Worm (Caenorhabditis elegans) whole organism, L1 larva: ENCODE results near the gene AH10.4.

Source experiments
- C04F5.9 ChIP-seq: sonication (generic microtip); optimal IDR thresholded peaks from 2 replicates; lab custom pipeline; 2016; ENCODE audit warnings: missing genetic modification characterization, missing compliant biosample characterization
- C34B4.2 ChIP-seq: sonication (generic microtip); optimal IDR thresholded peaks from 2 replicates; lab custom pipeline; 2017; ENCODE audit warnings: mild to moderate bottlenecking, missing genetic modification characterization, missing compliant biosample characterization
- F16B12.6 ChIP-seq: fragments of 150-350 bp; optimal IDR thresholded peaks from 2 replicates; lab custom pipeline; 2014; ENCODE audit warnings: missing biosample characterization, missing genetic modification characterization
- Y116A8C.19 ChIP-seq: sonication (generic microtip); optimal IDR thresholded peaks from 2 replicates; lab custom pipeline; 2016; ENCODE audit warnings: missing compliant biosample characterization, missing genetic modification characterization, borderline replicate concordance
- aha-1 ChIP-seq: fragments of 150-350 bp; optimal IDR thresholded peaks from 2 replicates; lab custom pipeline; 2014; ENCODE audit warnings: missing biosample characterization, missing genetic modification characterization
- alr-1 ChIP-seq: fragments of 200-800 bp; sonication (Bioruptor generic); optimal IDR thresholded peaks from 2 replicates; lab custom pipeline; 2018; ENCODE audit warnings: borderline replicate concordance, mild to moderate bottlenecking, missing genetic modification characterization, missing compliant biosample characterization
- blmp-1 ChIP-seq: fragments of 150-350 bp; optimal IDR thresholded peaks from 2 replicates; lab custom pipeline; 2014; ENCODE audit warnings: missing biosample characterization, missing genetic modification characterization
- ceh-88 ChIP-seq: fragments of 200-800 bp; sonication (Bioruptor generic); IDR thresholded peaks from 2 replicates; pipeline ENCODE4 v1.3.6; 2022; ENCODE audit warnings: missing genetic modification characterization, missing compliant biosample characterization
- ceh-90 ChIP-seq: sonication (generic microtip); optimal IDR thresholded peaks from 2 replicates; lab custom pipeline; 2016; ENCODE audit warnings: missing genetic modification characterization, missing compliant biosample characterization
- ces-1 ChIP-seq: fragments of 150-350 bp; optimal IDR thresholded peaks from 2 replicates; lab custom pipeline; 2014; ENCODE audit warnings: missing biosample characterization, missing genetic modification reagents, missing genetic modification characterization
- dpl-1 ChIP-seq, 3 experiments: fragments of 150-350 bp in 2 of 3; sonication (generic microtip) in 1 of 3; optimal IDR thresholded peaks; 2 replicates each; lab custom pipeline; 2014 to 2017; ENCODE audit warnings: missing biosample characterization in 3 of 3, missing genetic modification characterization in 3 of 3, missing genetic modification reagents in 3 of 3
- dsc-1 ChIP-seq: sonication (generic microtip); optimal IDR thresholded peaks from 2 replicates; lab custom pipeline; 2016; ENCODE audit warnings: mild to moderate bottlenecking, missing genetic modification characterization, missing compliant biosample characterization
- egl-13 ChIP-seq: sonication (generic microtip); optimal IDR thresholded peaks from 2 replicates; lab custom pipeline; 2016; ENCODE audit warnings: missing genotype, missing genetic modification reagents, missing genetic modification characterization, missing compliant biosample characterization
- elt-2 ChIP-seq: sonication (generic microtip); optimal IDR thresholded peaks from 2 replicates; lab custom pipeline; 2016; ENCODE audit warnings: missing genetic modification characterization, mild to moderate bottlenecking, inconsistent platforms, missing compliant biosample characterization, missing genetic modification reagents
- fkh-10 ChIP-seq: sonication (generic microtip); optimal IDR thresholded peaks from 2 replicates; lab custom pipeline; 2017; ENCODE audit warnings: missing biosample characterization, missing genetic modification reagents, missing genetic modification characterization
- fkh-4 ChIP-seq: sonication (generic microtip); optimal IDR thresholded peaks from 2 replicates; lab custom pipeline; 2016; ENCODE audit warnings: missing compliant biosample characterization, missing genetic modification characterization, borderline replicate concordance
- fos-1 ChIP-seq: fragments of 150-350 bp; optimal IDR thresholded peaks from 2 replicates; lab custom pipeline; 2014; ENCODE audit warnings: missing biosample characterization, missing genetic modification characterization
- grh-1 ChIP-seq: fragments of 200-800 bp; sonication (Bioruptor generic); IDR thresholded peaks from 2 replicates; pipeline ENCODE4 v1.3.6; 2022; ENCODE audit warnings: missing genetic modification reagents, missing genetic modification characterization, missing compliant biosample characterization
- hlh-4 ChIP-seq: sonication (generic microtip); optimal IDR thresholded peaks from 2 replicates; lab custom pipeline; 2016; ENCODE audit warnings: mild to moderate bottlenecking, missing genetic modification characterization, missing compliant biosample characterization
- isw-1 ChIP-seq: fragments of 200-800 bp; sonication (Bioruptor generic); IDR thresholded peaks from 2 replicates; pipeline ENCODE4 v1.3.6; 2022; ENCODE audit warnings: missing genetic modification characterization, missing compliant biosample characterization
- lin-13 ChIP-seq: fragments of 150-350 bp; optimal IDR thresholded peaks from 2 replicates; lab custom pipeline; 2014; ENCODE audit warnings: missing biosample characterization, missing genetic modification reagents, missing genetic modification characterization
- lin-14 ChIP-seq: fragments of 200-800 bp; sonication (Bioruptor generic); optimal IDR thresholded peaks from 2 replicates; lab custom pipeline; 2018; ENCODE audit warnings: mild to moderate bottlenecking, missing genetic modification characterization, moderate library complexity, missing compliant biosample characterization
- lin-15B ChIP-seq: fragments of 150-350 bp; sonication (generic microtip); optimal IDR thresholded peaks from 3 replicates; lab custom pipeline; 2014; ENCODE audit warnings: missing biosample characterization, missing genetic modification characterization
- lsy-2 ChIP-seq, 2 experiments: fragments of 150-350 bp; optimal IDR thresholded peaks; 2 replicates each; lab custom pipeline; 2014; ENCODE audit warnings: missing biosample characterization in 2 of 2, missing genetic modification characterization in 2 of 2
- nhr-19 ChIP-seq: fragments of 200-800 bp; sonication (Bioruptor generic); conservative IDR thresholded peaks from 2 replicates; pipeline ENCODE4 v1.3.6; 2022; ENCODE audit warnings: missing genetic modification characterization, missing compliant biosample characterization
- nhr-28 ChIP-seq: fragments of 150-350 bp; optimal IDR thresholded peaks from 2 replicates; lab custom pipeline; 2014; ENCODE audit warnings: missing biosample characterization, missing genetic modification characterization
- nhr-47 ChIP-seq: sonication (generic microtip); optimal IDR thresholded peaks from 2 replicates; lab custom pipeline; 2016; ENCODE audit warnings: mild to moderate bottlenecking, missing genetic modification characterization, moderate library complexity, missing compliant biosample characterization
- nhr-71 ChIP-seq: sonication (generic microtip); optimal IDR thresholded peaks from 2 replicates; lab custom pipeline; 2016; ENCODE audit warnings: mild to moderate bottlenecking, missing genetic modification characterization, moderate library complexity, missing compliant biosample characterization
- nhr-76 ChIP-seq: sonication (generic microtip); optimal IDR thresholded peaks from 2 replicates; lab custom pipeline; 2017; ENCODE audit warnings: missing biosample characterization, missing genetic modification characterization
- nhr-90 ChIP-seq: sonication (generic microtip); optimal IDR thresholded peaks from 2 replicates; lab custom pipeline; 2016; ENCODE audit warnings: mild to moderate bottlenecking, missing genetic modification characterization, missing compliant biosample characterization; ENCODE audit not compliant: poor library complexity
- pag-3 ChIP-seq: sonication (generic microtip); optimal IDR thresholded peaks from 2 replicates; lab custom pipeline; 2017; ENCODE audit warnings: missing genetic modification characterization, mild to moderate bottlenecking, missing compliant biosample characterization, antibody characterized with exemption, borderline replicate concordance; ENCODE audit not compliant: insufficient read depth
- pqm-1 ChIP-seq: sonication (generic microtip); optimal IDR thresholded peaks from 3 replicates; lab custom pipeline; 2017; ENCODE audit warnings: missing biosample characterization, missing genetic modification characterization
- rnt-1 ChIP-seq: sonication (generic microtip); optimal IDR thresholded peaks from 2 replicates; lab custom pipeline; 2016; ENCODE audit warnings: mild to moderate bottlenecking, missing genetic modification characterization, moderate library complexity, missing compliant biosample characterization
- snpc-4 ChIP-seq: fragments of 150-350 bp; optimal IDR thresholded peaks from 2 replicates; lab custom pipeline; 2014; ENCODE audit warnings: missing biosample characterization, missing genetic modification characterization
- snu-23 ChIP-seq: sonication (generic microtip); optimal IDR thresholded peaks from 2 replicates; lab custom pipeline; 2016; ENCODE audit warnings: missing genetic modification characterization, missing compliant biosample characterization
- sox-4 ChIP-seq: sonication (generic microtip); optimal IDR thresholded peaks from 2 replicates; lab custom pipeline; 2016; ENCODE audit warnings: missing genetic modification characterization, missing compliant biosample characterization
- sptf-1 ChIP-seq: fragments of 150-350 bp; optimal IDR thresholded peaks from 2 replicates; lab custom pipeline; 2014; ENCODE audit warnings: missing biosample characterization, missing genetic modification characterization
- sup-37 ChIP-seq: fragments of 200-800 bp; sonication (Bioruptor generic); optimal IDR thresholded peaks from 2 replicates; lab custom pipeline; 2018; ENCODE audit warnings: mild to moderate bottlenecking, missing genetic modification characterization, missing compliant biosample characterization
- tbx-2 ChIP-seq: sonication (generic microtip); optimal IDR thresholded peaks from 2 replicates; lab custom pipeline; 2016; ENCODE audit warnings: missing genetic modification characterization, missing compliant biosample characterization
- unc-130 ChIP-seq: fragments of 150-350 bp; optimal IDR thresholded peaks from 2 replicates; lab custom pipeline; 2017; ENCODE audit warnings: missing biosample characterization, missing genetic modification characterization, inconsistent platforms
- unc-30 ChIP-seq: sonication (generic microtip); optimal IDR thresholded peaks from 2 replicates; lab custom pipeline; 2017; ENCODE audit warnings: missing biosample characterization, missing genetic modification characterization
- unc-62 ChIP-seq: fragments of 150-350 bp; optimal IDR thresholded peaks from 2 replicates; lab custom pipeline; 2014; ENCODE audit warnings: missing biosample characterization, missing genetic modification reagents, missing genetic modification characterization
- vab-15 ChIP-seq: sonication (generic microtip); optimal IDR thresholded peaks from 2 replicates; lab custom pipeline; 2017; ENCODE audit warnings: missing genotype, mild to moderate bottlenecking, missing genetic modification characterization, missing compliant biosample characterization
- xbp-1 ChIP-seq: sonication (generic microtip); optimal IDR thresholded peaks from 2 replicates; lab custom pipeline; 2016; ENCODE audit warnings: missing genetic modification characterization, missing compliant biosample characterization
- zag-1 ChIP-seq: fragments of 150-350 bp; optimal IDR thresholded peaks from 2 replicates; lab custom pipeline; 2014; ENCODE audit warnings: missing biosample characterization, missing genetic modification characterization
- ztf-11 ChIP-seq, 2 experiments: sonication (generic microtip); optimal IDR thresholded peaks; 2 replicates each; lab custom pipeline; 2016 to 2017; ENCODE audit warnings: missing genetic modification characterization in 2 of 2, missing biosample characterization in 1 of 2, missing compliant biosample characterization in 1 of 2

Gene AH10.4

ce11 chrV:14094953-14095352, 42.7 kb downstream of the AH10.4 start (continued):
- TF ChIP-seq nhr-47 (tag; lab: Kevin White, UChicago) (peak; percentile 20), rnt-1 (tag; lab: Kevin White, UChicago) (no peak), fkh-10 (GFP tag; lab: Kevin White, UChicago) (no peak), vab-15 (tag; lab: Kevin White, UChicago) (no peak), hlh-4 (tag; lab: Kevin White, UChicago) (no peak), nhr-19 (GFP tag; lab: Robert Waterston, UW) (peak; percentile 23; the same call in 1 of the 2 replicates), snu-23 (GFP tag; lab: Kevin White, UChicago) (peak; percentile 60), fkh-4 (tag; lab: Kevin White, UChicago) (no peak), zag-1 (tag; lab: Kevin White, UChicago) (no peak), fos-1 (tag; lab: Kevin White, UChicago) (no peak), nhr-90 (tag; lab: Kevin White, UChicago) (peak; percentile 46)

DNA sequence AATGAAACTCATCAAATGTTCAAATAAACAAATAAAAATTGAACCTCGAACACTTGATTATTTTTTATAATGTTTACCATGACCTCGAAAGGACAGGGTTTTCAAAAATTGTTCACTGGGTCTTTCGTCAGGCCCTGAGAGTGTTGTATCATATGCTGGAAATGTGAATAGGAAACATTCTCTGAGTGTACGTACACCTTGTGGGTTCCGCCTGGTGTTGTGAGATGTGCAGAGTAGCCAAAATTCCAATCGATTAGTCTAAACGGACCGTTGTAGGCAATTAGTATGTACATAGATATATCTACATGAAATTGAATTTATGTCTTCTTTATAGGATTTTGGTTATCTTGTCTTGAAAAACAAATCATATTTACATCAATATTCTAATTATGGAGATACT, 43.1 kb downstream of the AH10.4 start:
- TF ChIP-seq C34B4.2 (no peak), Y116A8C.19 (no peak), snpc-4 (tag; lab: Kevin White, UChicago) (no peak)

DNA sequence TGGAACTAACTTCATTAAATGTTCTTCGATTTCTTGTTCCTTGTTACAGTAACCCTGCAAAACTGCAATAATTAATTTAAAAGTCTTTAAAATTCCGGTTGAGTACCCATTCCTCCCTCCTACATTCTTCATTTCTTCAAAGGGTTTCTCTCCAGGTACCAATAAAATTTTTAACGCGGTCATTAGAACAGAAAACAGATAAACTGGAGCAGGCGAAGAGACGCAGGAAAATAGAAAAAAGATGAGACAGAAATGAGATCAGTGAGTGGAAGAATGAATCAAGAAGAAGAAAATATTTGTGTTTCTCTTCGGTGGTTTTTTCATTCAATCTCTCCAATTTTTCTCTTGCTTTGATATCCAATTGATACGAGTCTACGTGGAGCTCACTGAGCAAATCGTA, 43.9 kb downstream of the AH10.4 start, which contains the start of gene D1086.8:
Gene D1086.8 (plus strand): TSS at position 301 of the 400 bp plus-strand sequence.
- TF ChIP-seq snu-23 (GFP tag; lab: Kevin White, UChicago): no peak
- TF ChIP-seq elt-2: no peak
- peak; percentile 11 for TF ChIP-seq blmp-1 (tag; lab: Kevin White, UChicago)
- peak; percentile 33 for TF ChIP-seq rnt-1 (tag; lab: Kevin White, UChicago)
- TF ChIP-seq nhr-71 (tag; lab: Kevin White, UChicago): no peak
- no peak for TF ChIP-seq C04F5.9
- TF ChIP-seq alr-1 (tag; lab: Kevin White, UChicago): no peak
- TF ChIP-seq lin-14 (GFP tag; lab: Kevin White, UChicago): peak; percentile 57
- peak; percentile 2 for TF ChIP-seq dsc-1 (tag; lab: Kevin White, UChicago)
- TF ChIP-seq snpc-4 (tag; lab: Kevin White, UChicago): no peak
- TF ChIP-seq lsy-2 (tag; optimal IDR thresholded peaks at IDR 0.05; lab: Kevin White, UChicago): peak in 1 of 2 experiments; percentile 38

DNA sequence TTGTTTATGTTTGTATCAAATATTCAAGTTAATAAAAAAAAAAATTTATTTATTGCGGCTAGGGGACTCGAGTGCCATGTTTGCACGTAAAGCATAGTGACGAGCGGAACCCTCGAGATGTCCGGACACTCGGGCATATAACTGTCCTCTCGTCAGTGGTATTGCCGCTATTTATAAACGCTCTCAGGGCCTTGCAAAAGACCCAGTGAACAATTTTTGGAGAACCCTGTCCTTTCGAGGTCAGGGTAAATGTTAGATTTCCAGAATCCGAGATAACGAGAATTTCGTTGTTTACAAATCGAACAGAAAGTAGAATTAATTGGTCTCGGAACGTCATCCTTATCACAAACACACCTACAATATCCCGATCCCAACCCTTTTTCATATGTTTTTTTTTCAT, 45.3 kb downstream of the AH10.4 start, which contains the start of gene D1086.3:
Gene D1086.3 (plus strand): TSS at position 390 of the 400 bp plus-strand sequence.
- TF ChIP-seq F16B12.6 (tag; lab: Kevin White, UChicago) (no peak), pag-3 (no peak), unc-130 (tag; lab: Kevin White, UChicago) (no peak), nhr-76 (tag; lab: Kevin White, UChicago) (no peak), grh-1 (GFP tag; lab: Robert Waterston, UW) (peak; percentile 53; the same call in 1 of the 2 replicates), isw-1 (GFP tag; lab: Robert Waterston, UW) (no peak), ceh-88 (GFP tag; lab: Robert Waterston, UW) (no peak), sox-4 (no peak), rnt-1 (tag; lab: Kevin White, UChicago) (peak; percentile 82), unc-30 (tag; lab: Kevin White, UChicago) (no peak), sptf-1 (tag; lab: Kevin White, UChicago) (no peak), lin-13 (GFP tag; lab: Kevin White, UChicago) (no peak), aha-1 (tag; lab: Kevin White, UChicago) (no peak), tbx-2 (tag; lab: Kevin White, UChicago) (peak; percentile 31), unc-62 (no peak), Y116A8C.19 (no peak), lin-14 (GFP tag; lab: Kevin White, UChicago) (peak; percentile 4), C34B4.2 (no peak), nhr-19 (GFP tag; lab: Robert Waterston, UW) (peak; percentile 80), ztf-11 (tag; optimal IDR thresholded peaks at IDR 0.05; lab: Kevin White, UChicago) (no peak), ceh-90 (tag; lab: Kevin White, UChicago) (no peak), ces-1 (GFP tag; lab: Kevin White, UChicago) (no peak), dpl-1 (GFP tag; optimal IDR thresholded peaks at IDR 0.05; lab: Kevin White, UChicago) (no peak), lin-15B (tag; lab: Kevin White, UChicago) (no peak), nhr-28 (tag; lab: Kevin White, UChicago) (no peak), pqm-1 (tag; lab: Kevin White, UChicago) (no peak), xbp-1 (tag; lab: Kevin White, UChicago) (peak; percentile 27), egl-13 (tag; lab: Kevin White, UChicago) (no peak), sup-37 (GFP tag; lab: Kevin White, UChicago) (no peak)
